Worm (Caenorhabditis elegans) whole organism, L1 larva: ENCODE data around the gene AH6.3.
A peak's percentile ranks its signal among the peaks of the same experiment; 100 is the strongest.

Source experiments
- C04F5.9 ChIP-seq: sonication (generic microtip); optimal IDR thresholded peaks from 2 replicates; lab custom pipeline; 2016; ENCODE audit warnings: missing genetic modification characterization, missing compliant biosample characterization
- C16A3.4 ChIP-seq: fragments of 150-350 bp; optimal IDR thresholded peaks from 2 replicates; lab custom pipeline; 2014; ENCODE audit warnings: missing biosample characterization, missing genetic modification characterization
- C34B4.2 ChIP-seq: sonication (generic microtip); optimal IDR thresholded peaks from 2 replicates; lab custom pipeline; 2017; ENCODE audit warnings: mild to moderate bottlenecking, missing genetic modification characterization, missing compliant biosample characterization
- Y116A8C.19 ChIP-seq: sonication (generic microtip); optimal IDR thresholded peaks from 2 replicates; lab custom pipeline; 2016; ENCODE audit warnings: missing compliant biosample characterization, missing genetic modification characterization, borderline replicate concordance
- blmp-1 ChIP-seq: fragments of 150-350 bp; optimal IDR thresholded peaks from 2 replicates; lab custom pipeline; 2014; ENCODE audit warnings: missing biosample characterization, missing genetic modification characterization
- ceh-8 ChIP-seq: fragments of 200-800 bp; sonication (Bioruptor generic); optimal IDR thresholded peaks from 2 replicates; lab custom pipeline; 2018; ENCODE audit warnings: mild to moderate bottlenecking, missing genetic modification characterization, moderate library complexity, missing compliant biosample characterization
- dpl-1 ChIP-seq, 3 experiments: fragments of 150-350 bp in 2 of 3; sonication (generic microtip) in 1 of 3; optimal IDR thresholded peaks; 2 replicates each; lab custom pipeline; 2014 to 2017; ENCODE audit warnings: missing biosample characterization in 3 of 3, missing genetic modification characterization in 3 of 3, missing genetic modification reagents in 3 of 3
- egl-13 ChIP-seq: sonication (generic microtip); optimal IDR thresholded peaks from 2 replicates; lab custom pipeline; 2016; ENCODE audit warnings: missing genotype, missing genetic modification reagents, missing genetic modification characterization, missing compliant biosample characterization
- elt-2 ChIP-seq: sonication (generic microtip); optimal IDR thresholded peaks from 2 replicates; lab custom pipeline; 2016; ENCODE audit warnings: missing genetic modification characterization, mild to moderate bottlenecking, inconsistent platforms, missing compliant biosample characterization, missing genetic modification reagents
- ets-5 ChIP-seq: fragments of 200-800 bp; sonication (Bioruptor generic); IDR thresholded peaks from 2 replicates; pipeline ENCODE4 v1.3.6; 2022; ENCODE audit warnings: missing genetic modification characterization, missing compliant biosample characterization
- fkh-10 ChIP-seq: sonication (generic microtip); optimal IDR thresholded peaks from 2 replicates; lab custom pipeline; 2017; ENCODE audit warnings: missing biosample characterization, missing genetic modification reagents, missing genetic modification characterization
- fkh-4 ChIP-seq: sonication (generic microtip); optimal IDR thresholded peaks from 2 replicates; lab custom pipeline; 2016; ENCODE audit warnings: missing compliant biosample characterization, missing genetic modification characterization, borderline replicate concordance
- fkh-8 ChIP-seq: sonication (generic microtip); optimal IDR thresholded peaks from 2 replicates; lab custom pipeline; 2016; ENCODE audit warnings: mild to moderate bottlenecking, missing genetic modification characterization, missing compliant biosample characterization
- fos-1 ChIP-seq: fragments of 150-350 bp; optimal IDR thresholded peaks from 2 replicates; lab custom pipeline; 2014; ENCODE audit warnings: missing biosample characterization, missing genetic modification characterization
- hlh-17 ChIP-seq: fragments of 200-800 bp; sonication (Bioruptor generic); optimal IDR thresholded peaks from 2 replicates; lab custom pipeline; 2018; ENCODE audit warnings: missing genetic modification characterization, mild to moderate bottlenecking, missing compliant biosample characterization, moderate library complexity, borderline replicate concordance
- hlh-4 ChIP-seq: sonication (generic microtip); optimal IDR thresholded peaks from 2 replicates; lab custom pipeline; 2016; ENCODE audit warnings: mild to moderate bottlenecking, missing genetic modification characterization, missing compliant biosample characterization
- irx-1 ChIP-seq: sonication (generic microtip); optimal IDR thresholded peaks from 2 replicates; lab custom pipeline; 2016; ENCODE audit warnings: missing genetic modification characterization, missing compliant biosample characterization
- isw-1 ChIP-seq: fragments of 200-800 bp; sonication (Bioruptor generic); IDR thresholded peaks from 2 replicates; pipeline ENCODE4 v1.3.6; 2022; ENCODE audit warnings: missing genetic modification characterization, missing compliant biosample characterization
- jun-1 ChIP-seq: fragments of 150-350 bp; optimal IDR thresholded peaks from 2 replicates; lab custom pipeline; 2014; ENCODE audit warnings: missing biosample characterization, missing genetic modification reagents, missing genetic modification characterization
- lin-14 ChIP-seq: fragments of 200-800 bp; sonication (Bioruptor generic); optimal IDR thresholded peaks from 2 replicates; lab custom pipeline; 2018; ENCODE audit warnings: mild to moderate bottlenecking, missing genetic modification characterization, moderate library complexity, missing compliant biosample characterization
- lin-15B ChIP-seq: fragments of 150-350 bp; sonication (generic microtip); optimal IDR thresholded peaks from 3 replicates; lab custom pipeline; 2014; ENCODE audit warnings: missing biosample characterization, missing genetic modification characterization
- lin-35 ChIP-seq, 2 experiments: fragments of 150-350 bp; optimal IDR thresholded peaks; 2 replicates each; lab custom pipeline; 2014; ENCODE audit warnings: missing biosample characterization in 2 of 2, missing genetic modification characterization in 2 of 2, missing genetic modification reagents in 2 of 2
- lir-3 ChIP-seq: sonication (generic microtip); optimal IDR thresholded peaks from 2 replicates; lab custom pipeline; 2016; ENCODE audit warnings: mild to moderate bottlenecking, missing genetic modification characterization, moderate library complexity, missing compliant biosample characterization; ENCODE audit not compliant: poor library complexity
- lsy-2 ChIP-seq, 2 experiments: fragments of 150-350 bp; optimal IDR thresholded peaks; 2 replicates each; lab custom pipeline; 2014; ENCODE audit warnings: missing biosample characterization in 2 of 2, missing genetic modification characterization in 2 of 2
- mab-9 ChIP-seq: fragments of 200-800 bp; sonication (Bioruptor generic); IDR thresholded peaks from 2 replicates; pipeline ENCODE4 v1.3.6; 2022; ENCODE audit warnings: missing genetic modification reagents, missing genetic modification characterization, missing compliant biosample characterization
- mdl-1 ChIP-seq, 2 experiments: fragments of 150-350 bp; optimal IDR thresholded peaks; 2 replicates each; lab custom pipeline; 2014 to 2017; ENCODE audit warnings: missing biosample characterization in 2 of 2, missing genetic modification characterization in 2 of 2, inconsistent platforms in 1 of 2
- mef-2 ChIP-seq: fragments of 150-350 bp; optimal IDR thresholded peaks from 2 replicates; lab custom pipeline; 2014; ENCODE audit warnings: missing biosample characterization, missing genetic modification characterization
- mep-1 ChIP-seq: fragments of 150-350 bp; optimal IDR thresholded peaks from 2 replicates; lab custom pipeline; 2014; ENCODE audit warnings: missing biosample characterization, missing genetic modification characterization
- nhr-20 ChIP-seq: sonication (generic microtip); optimal IDR thresholded peaks from 2 replicates; lab custom pipeline; 2016; ENCODE audit warnings: mild to moderate bottlenecking, missing genetic modification characterization, missing compliant biosample characterization
- nhr-71 ChIP-seq: sonication (generic microtip); optimal IDR thresholded peaks from 2 replicates; lab custom pipeline; 2016; ENCODE audit warnings: mild to moderate bottlenecking, missing genetic modification characterization, moderate library complexity, missing compliant biosample characterization
- nhr-77 ChIP-seq: fragments of 150-350 bp; optimal IDR thresholded peaks from 2 replicates; lab custom pipeline; 2014; ENCODE audit warnings: missing biosample characterization, missing genetic modification characterization
- nhr-84 ChIP-seq: sonication (generic microtip); optimal IDR thresholded peaks from 2 replicates; lab custom pipeline; 2017; ENCODE audit warnings: missing biosample characterization, missing genetic modification characterization
- nhr-85 ChIP-seq: sonication (generic microtip); peaks from one replicate; lab custom pipeline; 2016; ENCODE audit warnings: missing genetic modification characterization, inconsistent platforms, missing compliant biosample characterization
- nhr-90 ChIP-seq: sonication (generic microtip); optimal IDR thresholded peaks from 2 replicates; lab custom pipeline; 2016; ENCODE audit warnings: mild to moderate bottlenecking, missing genetic modification characterization, missing compliant biosample characterization; ENCODE audit not compliant: poor library complexity
- pax-3 ChIP-seq: fragments of 200-800 bp; sonication (Bioruptor generic); optimal IDR thresholded peaks from 2 replicates; lab custom pipeline; 2018; ENCODE audit warnings: mild to moderate bottlenecking, missing genetic modification characterization, moderate library complexity, missing compliant biosample characterization
- pqm-1 ChIP-seq: sonication (generic microtip); optimal IDR thresholded peaks from 3 replicates; lab custom pipeline; 2017; ENCODE audit warnings: missing biosample characterization, missing genetic modification characterization
- rnt-1 ChIP-seq: sonication (generic microtip); optimal IDR thresholded peaks from 2 replicates; lab custom pipeline; 2016; ENCODE audit warnings: mild to moderate bottlenecking, missing genetic modification characterization, moderate library complexity, missing compliant biosample characterization
- snu-23 ChIP-seq: sonication (generic microtip); optimal IDR thresholded peaks from 2 replicates; lab custom pipeline; 2016; ENCODE audit warnings: missing genetic modification characterization, missing compliant biosample characterization
- sox-4 ChIP-seq: sonication (generic microtip); optimal IDR thresholded peaks from 2 replicates; lab custom pipeline; 2016; ENCODE audit warnings: missing genetic modification characterization, missing compliant biosample characterization
- sup-37 ChIP-seq: fragments of 200-800 bp; sonication (Bioruptor generic); optimal IDR thresholded peaks from 2 replicates; lab custom pipeline; 2018; ENCODE audit warnings: mild to moderate bottlenecking, missing genetic modification characterization, missing compliant biosample characterization
- swsn-7 ChIP-seq: sonication (generic microtip); optimal IDR thresholded peaks from 2 replicates; lab custom pipeline; 2016; ENCODE audit warnings: missing genetic modification characterization, missing compliant biosample characterization
- tlp-1 ChIP-seq: fragments of 150-350 bp; optimal IDR thresholded peaks from 2 replicates; lab custom pipeline; 2014; ENCODE audit warnings: missing biosample characterization, missing genetic modification characterization
- unc-130 ChIP-seq: fragments of 150-350 bp; optimal IDR thresholded peaks from 2 replicates; lab custom pipeline; 2017; ENCODE audit warnings: missing biosample characterization, missing genetic modification characterization, inconsistent platforms
- unc-30 ChIP-seq: sonication (generic microtip); optimal IDR thresholded peaks from 2 replicates; lab custom pipeline; 2017; ENCODE audit warnings: missing biosample characterization, missing genetic modification characterization
- unc-62 ChIP-seq: fragments of 150-350 bp; optimal IDR thresholded peaks from 2 replicates; lab custom pipeline; 2014; ENCODE audit warnings: missing biosample characterization, missing genetic modification reagents, missing genetic modification characterization
- unc-98 ChIP-seq: fragments of 200-800 bp; sonication (Bioruptor generic); IDR thresholded peaks from 2 replicates; pipeline ENCODE4 v1.3.6; 2022; ENCODE audit warnings: missing genetic modification characterization, missing compliant biosample characterization
- xbp-1 ChIP-seq: sonication (generic microtip); optimal IDR thresholded peaks from 2 replicates; lab custom pipeline; 2016; ENCODE audit warnings: missing genetic modification characterization, missing compliant biosample characterization
- zag-1 ChIP-seq: fragments of 150-350 bp; optimal IDR thresholded peaks from 2 replicates; lab custom pipeline; 2014; ENCODE audit warnings: missing biosample characterization, missing genetic modification characterization
- zip-4 ChIP-seq: fragments of 200-800 bp; sonication (Bioruptor generic); optimal IDR thresholded peaks from 2 replicates; lab custom pipeline; 2018; ENCODE audit warnings: mild to moderate bottlenecking, missing genetic modification characterization, moderate library complexity, missing compliant biosample characterization
- ztf-4 ChIP-seq: fragments of 150-350 bp; optimal IDR thresholded peaks from 2 replicates; lab custom pipeline; 2014; ENCODE audit warnings: missing biosample characterization, missing genetic modification characterization

Gene AH6.3

DNA sequence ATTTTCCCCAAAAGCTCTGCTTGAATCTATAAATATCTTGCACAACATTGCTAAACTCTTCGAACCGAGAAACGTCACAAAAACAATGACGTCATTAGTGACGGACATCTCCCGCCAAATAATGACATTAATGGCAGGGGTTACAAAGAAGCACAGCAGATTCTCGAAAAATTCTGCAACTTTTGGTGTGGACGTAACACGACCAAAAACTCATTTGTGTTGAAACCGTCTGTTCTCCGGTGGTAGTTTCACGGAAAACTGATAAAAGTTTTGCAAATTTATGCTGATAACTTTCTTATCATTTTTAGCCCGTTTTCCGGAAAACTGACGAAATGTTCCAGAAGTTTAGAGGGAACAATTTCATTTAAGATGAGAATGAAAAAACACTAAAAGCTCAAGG is 20.3 kb upstream of the AH6.3 start:
- TF ChIP-seq pqm-1 (tag; lab: Kevin White, UChicago): peak; percentile 37
- TF ChIP-seq elt-2: peak; percentile 51
- peak; percentile 28 for TF ChIP-seq nhr-71 (tag; lab: Kevin White, UChicago)
- TF ChIP-seq isw-1 (GFP tag; lab: Robert Waterston, UW): no peak
- TF ChIP-seq lin-14 (GFP tag; lab: Kevin White, UChicago): peak; percentile 37
- TF ChIP-seq fkh-8 (tag; lab: Kevin White, UChicago): peak; percentile 1
- TF ChIP-seq, all 84 proteins: peak for 5

DNA sequence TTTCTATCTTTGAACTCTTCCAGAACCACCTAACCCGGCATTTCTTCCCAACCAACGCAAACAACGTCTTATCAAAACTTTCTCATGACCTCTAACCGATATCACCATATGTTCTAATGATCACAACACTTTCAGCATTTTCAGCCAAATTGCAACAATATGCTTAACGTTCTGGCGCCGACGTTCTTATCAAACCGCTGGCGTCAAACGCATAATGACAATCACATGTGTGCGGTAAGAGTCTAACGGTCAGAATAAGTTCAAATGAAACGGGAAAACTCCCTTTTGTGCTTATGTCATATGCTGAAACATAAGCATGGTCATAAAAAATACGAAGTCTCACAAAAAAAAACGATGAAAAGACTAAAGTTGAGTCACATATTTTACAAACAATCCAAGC is 17.9 kb upstream of the AH6.3 start:
- no peak for TF ChIP-seq unc-30 (tag; lab: Kevin White, UChicago)
- no peak for TF ChIP-seq C16A3.4 (tag; lab: Kevin White, UChicago)
- no peak for TF ChIP-seq ets-5
- TF ChIP-seq jun-1 (tag; lab: Kevin White, UChicago): peak; percentile 10
- TF ChIP-seq mdl-1 (tag; optimal IDR thresholded peaks at IDR 0.05; lab: Kevin White, UChicago): peak in 1 of 2 experiments; percentile 49
- no peak for TF ChIP-seq unc-62 (GFP tag; lab: Kevin White, UChicago)
- no peak for TF ChIP-seq rnt-1 (tag; lab: Kevin White, UChicago)
- TF ChIP-seq mep-1 (tag; lab: Kevin White, UChicago): no peak
- TF ChIP-seq mef-2 (tag; lab: Kevin White, UChicago): no peak
- no peak for TF ChIP-seq isw-1 (GFP tag; lab: Robert Waterston, UW)
- TF ChIP-seq fos-1: no peak
- TF ChIP-seq lin-14 (GFP tag; lab: Kevin White, UChicago): peak; percentile 2
- TF ChIP-seq tlp-1 (tag; lab: Kevin White, UChicago): no peak
- TF ChIP-seq Y116A8C.19 (tag; lab: Kevin White, UChicago): no peak
- TF ChIP-seq fkh-10 (GFP tag; lab: Kevin White, UChicago): no peak
- no peak for TF ChIP-seq egl-13 (tag; lab: Kevin White, UChicago)
- TF ChIP-seq nhr-90 (tag; lab: Kevin White, UChicago): peak; percentile 28
- TF ChIP-seq ztf-4 (tag; lab: Kevin White, UChicago): no peak
- peak; percentile 99 for TF ChIP-seq elt-2
- no peak for TF ChIP-seq irx-1
- TF ChIP-seq fkh-8 (tag; lab: Kevin White, UChicago): no peak
- TF ChIP-seq lsy-2 (tag; optimal IDR thresholded peaks at IDR 0.05; lab: Kevin White, UChicago): no peak
- no peak for TF ChIP-seq dpl-1 (GFP tag; optimal IDR thresholded peaks at IDR 0.05; lab: Kevin White, UChicago)
- TF ChIP-seq blmp-1 (tag; lab: Kevin White, UChicago): no peak
- TF ChIP-seq lir-3: no peak
- no peak for TF ChIP-seq swsn-7
- no peak for TF ChIP-seq unc-130 (tag; lab: Kevin White, UChicago)
- no peak for TF ChIP-seq nhr-85 (tag; lab: Kevin White, UChicago)
- no peak for TF ChIP-seq xbp-1
- no peak for TF ChIP-seq lin-15B (tag; lab: Kevin White, UChicago)
- TF ChIP-seq C04F5.9 (tag; lab: Kevin White, UChicago): no peak
- no peak for TF ChIP-seq pax-3 (tag; lab: Kevin White, UChicago)
- no peak for TF ChIP-seq snu-23 (GFP tag; lab: Kevin White, UChicago)
- TF ChIP-seq lin-35 (GFP tag; optimal IDR thresholded peaks at IDR 0.05; lab: Kevin White, UChicago): peak in 1 of 2 experiments; percentile 73
- no peak for TF ChIP-seq sup-37 (GFP tag; lab: Kevin White, UChicago)
- TF ChIP-seq fkh-4 (tag; lab: Kevin White, UChicago): no peak
- TF ChIP-seq C34B4.2: no peak
- no peak for TF ChIP-seq zag-1
- no peak for TF ChIP-seq hlh-17 (GFP tag; lab: Kevin White, UChicago)
- TF ChIP-seq unc-98: no peak
- no peak for TF ChIP-seq hlh-4
- TF ChIP-seq nhr-84: no peak
- peak; percentile 57 for TF ChIP-seq nhr-71 (tag; lab: Kevin White, UChicago)
- no peak for TF ChIP-seq mab-9
- TF ChIP-seq zip-4: no peak
- no peak for TF ChIP-seq ceh-8
- TF ChIP-seq sox-4: no peak
- TF ChIP-seq nhr-20 (tag; lab: Kevin White, UChicago): peak; percentile 30
- TF ChIP-seq nhr-77: no peak
